Worm (Caenorhabditis elegans) whole organism, L4/young adult: ENCODE data around the gene R07E5.7.

Source experiments
- W03F9.2 ChIP-seq: fragments of 150-350 bp; optimal IDR thresholded peaks from 2 replicates; lab custom pipeline; 2014; ENCODE audit warnings: missing biosample characterization, missing genetic modification characterization
- dao-5 ChIP-seq: sonication (generic microtip); optimal IDR thresholded peaks from 2 replicates; lab custom pipeline; 2016; ENCODE audit warnings: missing genotype, missing genetic modification characterization, moderate library complexity, missing compliant biosample characterization
- him-1 ChIP-seq: sonication (generic microtip); optimal IDR thresholded peaks from 2 replicates; lab custom pipeline; 2016; ENCODE audit warnings: missing genotype, missing genetic modification reagents, missing genetic modification characterization, missing compliant biosample characterization

Gene R07E5.7

ce11 chrIII:4448029-4448428 lies 29.1 kb upstream of the R07E5.7 start:
- TF ChIP-seq him-1 (tag; lab: Kevin White, UChicago) (no peak), W03F9.2 (no peak), dao-5 (tag; lab: Kevin White, UChicago) (no peak)

- TF ChIP-seq dao-5 (tag; lab: Kevin White, UChicago): no peak
- TF ChIP-seq W03F9.2: no peak
- no peak for TF ChIP-seq him-1 (tag; lab: Kevin White, UChicago)
Measured at ce11 chrIII:4444492-4444891, 25.5 kb upstream of the R07E5.7 start.

ce11 chrIII:4441781-4442180 lies 22.8 kb upstream of the R07E5.7 start, which contains the start of gene nex-3:
nex-3 (plus strand) TSS chrIII:4442081.
- no peak for TF ChIP-seq dao-5 (tag; lab: Kevin White, UChicago)
- no peak for TF ChIP-seq him-1 (tag; lab: Kevin White, UChicago)

- TF ChIP-seq W03F9.2: no peak
Measured at ce11 chrIII:4439493-4439983, 20.6 kb upstream of the R07E5.7 start, which contains the start of gene C28A5.2. C28A5.2 (minus strand) TSS chrIII:4439543.

ce11 chrIII:4435262-4435661 lies 16.3 kb upstream of the R07E5.7 start:
- no peak for TF ChIP-seq W03F9.2
- no peak for TF ChIP-seq him-1 (tag; lab: Kevin White, UChicago)
- TF ChIP-seq dao-5 (tag; lab: Kevin White, UChicago): no peak

ce11 chrIII:4434294-4434781 lies 15.4 kb upstream of the R07E5.7 start, which contains the start of gene C28A5.1:
C28A5.1 (minus strand) TSS chrIII:4434344.
- TF ChIP-seq dao-5 (tag; lab: Kevin White, UChicago) (no peak), W03F9.2 (peak; percentile 52), him-1 (tag; lab: Kevin White, UChicago) (no peak)

- TF ChIP-seq him-1 (tag; lab: Kevin White, UChicago) (no peak), dao-5 (tag; lab: Kevin White, UChicago) (no peak), W03F9.2 (no peak)
Measured at ce11 chrIII:4429402-4429801, 10.4 kb upstream of the R07E5.7 start, which contains the start of gene C28A5.6. C28A5.6 (minus strand) TSS chrIII:4429502.

ce11 chrIII:4428797-4429196 lies 9.8 kb upstream of the R07E5.7 start:
- TF ChIP-seq him-1 (tag; lab: Kevin White, UChicago) (no peak), W03F9.2 (no peak), dao-5 (tag; lab: Kevin White, UChicago) (no peak)

- TF ChIP-seq W03F9.2: no peak
- TF ChIP-seq dao-5 (tag; lab: Kevin White, UChicago): no peak
- TF ChIP-seq him-1 (tag; lab: Kevin White, UChicago): no peak
Measured at ce11 chrIII:4417956-4418355, 1.0 kb downstream of the R07E5.7 start, which contains the start of the genes R07E5.19 and pdcd-2. R07E5.19 (minus strand) TSS chrIII:4418056. pdcd-2 (minus strand) TSS chrIII:4418057.

- TF ChIP-seq dao-5 (tag; lab: Kevin White, UChicago) (no peak), him-1 (tag; lab: Kevin White, UChicago) (no peak), W03F9.2 (no peak)
Measured at ce11 chrIII:4415135-4415534, 3.8 kb downstream of the R07E5.7 start, which contains the start of gene R07E5.11. R07E5.11 (minus strand) TSS chrIII:4415235.

ce11 chrIII:4413099-4413498 lies 5.9 kb downstream of the R07E5.7 start, which contains the start of gene mpc-1:
mpc-1 (plus strand) TSS chrIII:4413457.
- TF ChIP-seq W03F9.2: no peak
- TF ChIP-seq him-1 (tag; lab: Kevin White, UChicago): no peak
- no peak for TF ChIP-seq dao-5 (tag; lab: Kevin White, UChicago)

ce11 chrIII:4412108-4413009 lies 6.6 kb downstream of the R07E5.7 start:
- no peak for TF ChIP-seq W03F9.2
- no peak for TF ChIP-seq him-1 (tag; lab: Kevin White, UChicago)
- TF ChIP-seq dao-5 (tag; lab: Kevin White, UChicago): no peak

ce11 chrIII:4408251-4408650 lies 10.7 kb downstream of the R07E5.7 start, which contains the start of gene gpch-1:
gpch-1 (plus strand) TSS chrIII:4408551.
- TF ChIP-seq W03F9.2 (no peak), dao-5 (tag; lab: Kevin White, UChicago) (no peak), him-1 (tag; lab: Kevin White, UChicago) (no peak)

- no peak for TF ChIP-seq him-1 (tag; lab: Kevin White, UChicago)
- no peak for TF ChIP-seq W03F9.2
- TF ChIP-seq dao-5 (tag; lab: Kevin White, UChicago): no peak
Measured at ce11 chrIII:4407144-4407543, 11.8 kb downstream of the R07E5.7 start, which contains the start of gene prdx-3. prdx-3 (plus strand) TSS chrIII:4407444.
